Fruit fly (Drosophila melanogaster) whole organism, embryonic: ENCODE data around the gene Rtca.
A peak's percentile ranks its signal among the peaks of the same experiment; 100 is the strongest.

Source experiments
- Aef1 ChIP-seq: fragments of 200-800 bp; sonication (Bioruptor generic); IDR thresholded peaks from 3 replicates; pipeline ENCODE4 v1.3.6; 2022; ENCODE audit warnings: missing biosample characterization, missing genetic modification characterization
- B-H2 ChIP-seq: fragments of 200-800 bp; sonication (Bioruptor generic); optimal IDR thresholded peaks from 2 replicates; lab custom pipeline; 2018; ENCODE audit warnings: missing biosample characterization, mild to moderate bottlenecking, missing genetic modification characterization
- CG10274 ChIP-seq: fragments of 200-800 bp; sonication (Bioruptor generic); optimal IDR thresholded peaks from 3 replicates; lab custom pipeline; 2017; ENCODE audit warnings: missing biosample characterization, mild to moderate bottlenecking, missing genetic modification characterization
- CG10431 ChIP-seq: fragments of 200-800 bp; sonication (Bioruptor generic); optimal IDR thresholded peaks from 3 replicates; lab custom pipeline; 2018; ENCODE audit warnings: missing biosample characterization, mild to moderate bottlenecking, missing genetic modification characterization
- CG11093 ChIP-seq: fragments of 200-800 bp; sonication (Bioruptor generic); IDR thresholded peaks from 3 replicates; pipeline ENCODE4 v1.3.6; 2022; ENCODE audit warnings: missing biosample characterization, missing genetic modification characterization
- CG12155 ChIP-seq: fragments of 200-800 bp; sonication (Bioruptor generic); optimal IDR thresholded peaks from 3 replicates; lab custom pipeline; 2016; ENCODE audit warnings: missing biosample characterization, missing genetic modification characterization
- CG13424 ChIP-seq: fragments of 200-800 bp; sonication (Bioruptor generic); optimal IDR thresholded peaks from 2 replicates; lab custom pipeline; 2019; ENCODE audit warnings: missing biosample characterization, mild to moderate bottlenecking, missing genetic modification characterization, moderate library complexity
- CG14050 ChIP-seq: fragments of 200-800 bp; sonication (Bioruptor generic); IDR thresholded peaks from 3 replicates; pipeline ENCODE4 v1.3.6; 2022; ENCODE audit warnings: missing biosample characterization, missing genetic modification characterization
- CG14860 ChIP-seq: fragments of 200-800 bp; sonication (Bioruptor generic); IDR thresholded peaks from 3 replicates; pipeline ENCODE4 v1.3.6; 2022; ENCODE audit warnings: missing biosample characterization, missing genetic modification characterization; ENCODE audit not compliant: partially characterized antibody
- CG3407 ChIP-seq: fragments of 200-800 bp; sonication (Bioruptor generic); optimal IDR thresholded peaks from 2 replicates; lab custom pipeline; 2018; ENCODE audit warnings: missing biosample characterization, mild to moderate bottlenecking, missing genetic modification characterization
- CG4617 ChIP-seq: fragments of 200-800 bp; sonication (Bioruptor generic); optimal IDR thresholded peaks from 3 replicates; lab custom pipeline; 2016; ENCODE audit warnings: missing biosample characterization, missing genetic modification characterization, borderline replicate concordance
- CG4730 ChIP-seq: fragments of 200-800 bp; sonication (Bioruptor generic); IDR thresholded peaks from 2 replicates; pipeline ENCODE4 v1.3.6; 2022; ENCODE audit warnings: missing biosample characterization, missing genetic modification characterization
- CG6272 ChIP-seq: fragments of 200-800 bp; sonication (Bioruptor generic); IDR thresholded peaks from 2 replicates; pipeline ENCODE4 v1.3.6; 2022; ENCODE audit warnings: missing biosample characterization, missing genetic modification characterization
- CG6683 ChIP-seq: fragments of 200-800 bp; sonication (Bioruptor generic); optimal IDR thresholded peaks from 2 replicates; lab custom pipeline; 2017; ENCODE audit warnings: missing biosample characterization, mild to moderate bottlenecking, missing genetic modification characterization, missing genetic modification reagents
- CG8944 ChIP-seq: fragments of 200-800 bp; sonication (Bioruptor generic); optimal IDR thresholded peaks from 3 replicates; lab custom pipeline; 2016; ENCODE audit warnings: missing biosample characterization, missing genetic modification characterization
- CG9609 ChIP-seq: fragments of 200-800 bp; sonication (Bioruptor generic); optimal IDR thresholded peaks from 3 replicates; lab custom pipeline; 2016; ENCODE audit warnings: missing biosample characterization, missing genetic modification characterization
- D19A ChIP-seq: fragments of 200-800 bp; optimal IDR thresholded peaks from 3 replicates; lab custom pipeline; 2019; ENCODE audit warnings: missing biosample characterization, mild to moderate bottlenecking, missing genetic modification characterization, moderate library complexity
- Dll ChIP-seq: fragments of 200-800 bp; sonication (Bioruptor generic); IDR thresholded peaks from 4 replicates; pipeline ENCODE4 v1.3.6; 2022; ENCODE audit warnings: missing biosample characterization, missing genetic modification characterization; ENCODE audit not compliant: partially characterized antibody
- Drgx ChIP-seq: fragments of 200-800 bp; sonication (Bioruptor generic); IDR thresholded peaks from 2 replicates; pipeline ENCODE4 v1.3.6; 2022; ENCODE audit warnings: missing biosample characterization, missing genetic modification characterization
- E2f1 ChIP-seq: fragments of 200-800 bp; sonication (Bioruptor generic); IDR thresholded peaks from 2 replicates; pipeline ENCODE4 v1.3.6; 2022; ENCODE audit warnings: missing biosample characterization, missing genetic modification characterization
- Fer2 ChIP-seq: fragments of 200-800 bp; sonication (Bioruptor generic); optimal IDR thresholded peaks from 2 replicates; lab custom pipeline; 2018; ENCODE audit warnings: missing biosample characterization, mild to moderate bottlenecking, missing genetic modification characterization, moderate library complexity
- HHEX ChIP-seq: fragments of 200-800 bp; sonication (Bioruptor generic); optimal IDR thresholded peaks from 3 replicates; lab custom pipeline; 2017; ENCODE audit warnings: missing biosample characterization, mild to moderate bottlenecking, missing genetic modification characterization, missing genetic modification reagents
- HLH4C ChIP-seq: fragments of 200-800 bp; sonication (Bioruptor generic); IDR thresholded peaks from 3 replicates; pipeline ENCODE4 v1.3.6; 2022; ENCODE audit warnings: missing biosample characterization, missing genetic modification characterization; ENCODE audit not compliant: partially characterized antibody
- Hey ChIP-seq: fragments of 200-800 bp; sonication (Bioruptor generic); optimal IDR thresholded peaks from 3 replicates; lab custom pipeline; 2018; ENCODE audit warnings: missing biosample characterization, mild to moderate bottlenecking, missing genetic modification characterization
- Hmx ChIP-seq: fragments of 200-800 bp; sonication (Bioruptor generic); optimal IDR thresholded peaks from 2 replicates; lab custom pipeline; 2016; ENCODE audit warnings: missing biosample characterization, missing genetic modification characterization
- MBD-R2 ChIP-seq: fragments of 200-800 bp; sonication (Bioruptor generic); IDR thresholded peaks from 2 replicates; pipeline ENCODE4 v1.3.6; 2022; ENCODE audit warnings: missing biosample characterization, missing genetic modification characterization
- NfI ChIP-seq: fragments of 200-800 bp; sonication (Bioruptor generic); optimal IDR thresholded peaks from 3 replicates; lab custom pipeline; 2018; ENCODE audit warnings: missing biosample characterization, mild to moderate bottlenecking, missing genetic modification characterization, moderate library complexity
- Optix ChIP-seq: fragments of 200-800 bp; sonication (Bioruptor generic); IDR thresholded peaks from 3 replicates; pipeline ENCODE4 v1.3.6; 2022; ENCODE audit warnings: missing biosample characterization, missing genetic modification characterization
- Ssrp ChIP-seq: fragments of 200-800 bp; sonication (Bioruptor generic); optimal IDR thresholded peaks from 2 replicates; lab custom pipeline; 2018; ENCODE audit warnings: missing biosample characterization, mild to moderate bottlenecking, missing genetic modification characterization, moderate library complexity
- TFAM ChIP-seq: fragments of 200-800 bp; sonication (Bioruptor generic); optimal IDR thresholded peaks from 2 replicates; lab custom pipeline; 2017; ENCODE audit warnings: missing biosample characterization, missing genetic modification characterization, inconsistent platforms
- al ChIP-seq: fragments of 200-800 bp; sonication (Bioruptor generic); IDR thresholded peaks from 2 replicates; pipeline ENCODE4 v1.3.6; 2022; ENCODE audit warnings: missing biosample characterization, missing genetic modification characterization
- ato ChIP-seq: fragments of 200-800 bp; sonication (Bioruptor generic); IDR thresholded peaks from 2 replicates; pipeline ENCODE4 v1.3.6; 2022; ENCODE audit warnings: missing biosample characterization, missing genetic modification characterization; ENCODE audit not compliant: partially characterized antibody
- br ChIP-seq: fragments of >200 bp; optimal IDR thresholded peaks from 2 replicates; lab custom pipeline; 2017
- cato ChIP-seq: fragments of 200-800 bp; sonication (Bioruptor generic); optimal IDR thresholded peaks from 2 replicates; lab custom pipeline; 2016; ENCODE audit warnings: missing biosample characterization, missing genetic modification characterization, borderline replicate concordance
- caup ChIP-seq: fragments of 200-800 bp; sonication (Bioruptor generic); optimal IDR thresholded peaks from 3 replicates; lab custom pipeline; 2017; ENCODE audit warnings: missing biosample characterization, mild to moderate bottlenecking, missing genetic modification characterization, moderate library complexity; ENCODE audit not compliant: severe bottlenecking
- ems ChIP-seq: fragments of 200-800 bp; sonication (Bioruptor generic); optimal IDR thresholded peaks from 3 replicates; lab custom pipeline; 2016; ENCODE audit warnings: missing biosample characterization, missing genetic modification characterization
- exex ChIP-seq: fragments of 200-800 bp; sonication (Bioruptor generic); optimal IDR thresholded peaks from 4 replicates; lab custom pipeline; 2018; ENCODE audit warnings: missing biosample characterization, mild to moderate bottlenecking, missing genetic modification characterization, moderate library complexity
- gsb ChIP-seq: fragments of 200-800 bp; sonication (Bioruptor generic); IDR thresholded peaks from 2 replicates; pipeline ENCODE4 v1.3.6; 2022; ENCODE audit warnings: missing biosample characterization, missing genetic modification characterization
- hkb ChIP-seq, 2 experiments: fragments of 200-800 bp in 1 of 2; fragments of >200 bp in 1 of 2; sonication (Bioruptor generic) in 1 of 2; IDR thresholded peaks in 1 of 2; optimal IDR thresholded peaks in 1 of 2; 2 replicates each; pipeline versions ENCODE4 v1.3.6 to Lab custom; 2017 to 2022; ENCODE audit warnings: missing biosample characterization in 1 of 2, missing genetic modification characterization in 1 of 2
- ind ChIP-seq: fragments of 200-800 bp; sonication (Bioruptor generic); optimal IDR thresholded peaks from 3 replicates; lab custom pipeline; 2016; ENCODE audit warnings: missing biosample characterization, missing genetic modification characterization
- insv ChIP-seq, 2 experiments: fragments of 200-800 bp; sonication (Bioruptor generic); optimal IDR thresholded peaks; 3 replicates each; lab custom pipeline; 2016 to 2018; ENCODE audit warnings: missing biosample characterization in 2 of 2, missing genetic modification characterization in 2 of 2
- knrl ChIP-seq: fragments of 200-800 bp; sonication (Bioruptor generic); IDR thresholded peaks from 3 replicates; pipeline ENCODE4 v1.3.6; 2022; ENCODE audit warnings: missing biosample characterization, missing genetic modification characterization; ENCODE audit not compliant: partially characterized antibody
- pan ChIP-seq, 4 experiments: fragments of >200 bp in 3 of 4; fragments of 200-800 bp in 1 of 4; sonication (Bioruptor generic) in 1 of 4; optimal IDR thresholded peaks in 3 of 4; IDR thresholded peaks in 1 of 4; 2 replicates each; pipeline versions ENCODE4 v1.3.6 to Lab custom; 2017 to 2022; ENCODE audit warnings: missing biosample characterization in 2 of 4, missing genetic modification characterization in 2 of 4, mixed read lengths in 1 of 4
- phol ChIP-seq: fragments of 200-800 bp; sonication (Bioruptor generic); optimal IDR thresholded peaks from 3 replicates; lab custom pipeline; 2018; ENCODE audit warnings: missing biosample characterization, mild to moderate bottlenecking, missing genetic modification characterization, moderate library complexity
- pros ChIP-seq: fragments of 200-800 bp; sonication (Bioruptor generic); optimal IDR thresholded peaks from 3 replicates; lab custom pipeline; 2019; ENCODE audit warnings: missing biosample characterization, mild to moderate bottlenecking, missing genetic modification characterization, moderate library complexity
- psq ChIP-seq: fragments of 200-800 bp; sonication (Bioruptor generic); optimal IDR thresholded peaks from 2 replicates; lab custom pipeline; 2017; ENCODE audit warnings: missing biosample characterization, missing genetic modification characterization
- seq ChIP-seq: fragments of 200-800 bp; sonication (Bioruptor generic); IDR thresholded peaks from 2 replicates; pipeline ENCODE4 v1.3.6; 2022; ENCODE audit warnings: missing biosample characterization, missing genetic modification characterization
- unc-4 ChIP-seq: fragments of 200-800 bp; sonication (Bioruptor generic); IDR thresholded peaks from 2 replicates; pipeline ENCODE4 v1.3.6; 2022; ENCODE audit warnings: missing biosample characterization, missing genetic modification characterization; ENCODE audit not compliant: partially characterized antibody
- unpg ChIP-seq: fragments of 200-800 bp; sonication (Bioruptor generic); optimal IDR thresholded peaks from 3 replicates; lab custom pipeline; 2018; ENCODE audit warnings: missing biosample characterization, mild to moderate bottlenecking, missing genetic modification characterization, moderate library complexity
- zen ChIP-seq: fragments of 200-800 bp; sonication (Bioruptor generic); optimal IDR thresholded peaks from 3 replicates; lab custom pipeline; 2018; ENCODE audit warnings: missing biosample characterization, mild to moderate bottlenecking, missing genetic modification characterization, moderate library complexity

The Rtca gene

DNA sequence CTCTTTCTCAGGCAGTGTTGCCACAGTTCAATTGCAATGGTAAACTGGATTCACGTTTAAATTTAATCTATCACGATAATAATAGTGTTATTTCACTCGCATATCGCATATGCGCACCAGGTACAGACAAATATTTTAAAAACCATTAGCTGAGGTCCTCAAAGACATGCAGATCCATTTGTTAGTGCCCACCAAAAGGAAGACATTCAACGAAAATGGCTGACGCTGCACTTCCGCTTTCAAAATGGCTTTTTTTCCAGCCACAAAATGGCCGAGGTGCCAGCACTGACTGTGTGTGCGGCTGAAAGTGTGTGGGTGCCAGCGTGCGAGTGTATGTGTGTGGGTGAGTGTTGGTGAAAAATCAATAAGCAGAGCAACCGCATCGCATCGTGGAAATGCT, 11.1 kb upstream of the Rtca start (continued):
- TF ChIP-seq B-H2 (GFP tag; lab: Kevin White, UChicago) (no peak), ato (no peak), NfI (GFP tag; lab: Kevin White, UChicago) (peak; percentile 54), phol (peak; percentile 88), knrl (GFP tag; lab: Robert Waterston, UW) (no peak), Drgx (GFP tag; lab: Robert Waterston, UW) (peak; percentile 8; the same call in 1 of the 2 replicates), CG3407 (GFP tag; lab: Kevin White, UChicago) (peak; percentile 19), cato (GFP tag; lab: Kevin White, UChicago) (no peak), MBD-R2 (GFP tag; lab: Robert Waterston, UW) (peak; percentile 62), CG14860 (no peak), Ssrp (tag; lab: Kevin White, UChicago) (no peak), CG11093 (no peak), ems (GFP tag; lab: Kevin White, UChicago) (no peak), CG4730 (GFP tag; lab: Robert Waterston, UW) (no peak), CG12155 (no peak), CG10431 (GFP tag; lab: Kevin White, UChicago) (peak; percentile 47), unpg (GFP tag; lab: Kevin White, UChicago) (peak; percentile 56), insv (GFP tag; optimal IDR thresholded peaks at IDR 0.05; lab: Kevin White, UChicago) (peak in 1 of 2 experiments; percentile 0), CG13424 (tag; lab: Kevin White, UChicago) (peak; percentile 61), CG8944 (GFP tag; lab: Kevin White, UChicago) (no peak), Hey (tag; lab: Kevin White, UChicago) (no peak), Dll (GFP tag; lab: Robert Waterston, UW) (no peak), CG6272 (GFP tag; lab: Robert Waterston, UW) (no peak), zen (tag; lab: Kevin White, UChicago) (peak; percentile 30), Aef1 (GFP tag; lab: Robert Waterston, UW) (no peak), psq (GFP tag; lab: Kevin White, UChicago) (no peak), CG6683 (GFP tag; lab: Kevin White, UChicago) (peak; percentile 7), pros (no peak), CG4617 (GFP tag; lab: Kevin White, UChicago) (no peak), D19A (peak; percentile 17), gsb (GFP tag; lab: Robert Waterston, UW) (no peak), HHEX (GFP tag; lab: Kevin White, UChicago) (peak; percentile 31), br (lab: Kevin White, UChicago) (no peak), CG9609 (GFP tag; lab: Kevin White, UChicago) (no peak), Optix (GFP tag; lab: Robert Waterston, UW) (no peak), caup (peak; percentile 48), Fer2 (no peak), ind (GFP tag; lab: Kevin White, UChicago) (no peak), pan (optimal IDR thresholded peaks at IDR 0.05; lab: Kevin White, UChicago) (no peak), pan (GFP tag; optimal IDR thresholded peaks at IDR 0.05 in 1 of 2, IDR thresholded peaks at IDR 0.05 in 1 of 2) (peak in 1 of 2 experiments; percentile 31), al (GFP tag; lab: Robert Waterston, UW) (no peak), CG14050 (GFP tag; lab: Robert Waterston, UW) (no peak), seq (no peak), E2f1 (GFP tag; lab: Robert Waterston, UW) (no peak), Hmx (GFP tag; lab: Kevin White, UChicago) (no peak), CG10274 (GFP tag; lab: Kevin White, UChicago) (peak; percentile 8), exex (no peak), hkb (optimal IDR thresholded peaks at IDR 0.05; lab: Kevin White, UChicago) (no peak), hkb (GFP tag; IDR thresholded peaks at IDR 0.05; lab: Robert Waterston, UW) (no peak; the same call in 1 of the 2 replicates), HLH4C (no peak), TFAM (GFP tag; lab: Kevin White, UChicago) (no peak), unc-4 (no peak)
